Fruit fly (Drosophila melanogaster) whole organism, prepupa: ENCODE results near the gene CG15767.

Experiments used
- CG15336 ChIP-seq: fragments of 200-800 bp; sonication (Bioruptor generic); IDR thresholded peaks from 2 replicates; pipeline ENCODE4 v1.3.6; 2022; ENCODE audit warnings: missing biosample characterization, missing genetic modification characterization
- CG31627 ChIP-seq: fragments of 200-800 bp; sonication (Bioruptor generic); optimal IDR thresholded peaks from 3 replicates; lab custom pipeline; 2016; ENCODE audit warnings: missing biosample characterization, missing genetic modification characterization
- CG6276 ChIP-seq: fragments of 200-800 bp; sonication (Bioruptor generic); optimal IDR thresholded peaks from 2 replicates; lab custom pipeline; 2017; ENCODE audit warnings: missing biosample characterization, mild to moderate bottlenecking, missing genetic modification characterization
- CG6792 ChIP-seq: fragments of 200-800 bp; sonication (Bioruptor generic); optimal IDR thresholded peaks from 3 replicates; lab custom pipeline; 2016; ENCODE audit warnings: missing biosample characterization, missing genetic modification characterization
- Eip75B ChIP-seq: fragments of 200-800 bp; sonication (Bioruptor generic); optimal IDR thresholded peaks from 3 replicates; lab custom pipeline; 2016; ENCODE audit warnings: missing biosample characterization, missing genetic modification characterization
- Ets21C ChIP-seq: fragments of 200-800 bp; sonication (Bioruptor generic); optimal IDR thresholded peaks from 3 replicates; lab custom pipeline; 2016; ENCODE audit warnings: missing biosample characterization, missing genetic modification characterization
- Gug ChIP-seq: fragments of 200-800 bp; sonication (Bioruptor generic); IDR thresholded peaks from 2 replicates; pipeline ENCODE4 v1.3.6; 2022; ENCODE audit warnings: missing biosample characterization, missing genetic modification characterization
- OdsH ChIP-seq: fragments of 200-800 bp; sonication (Bioruptor generic); optimal IDR thresholded peaks from 3 replicates; lab custom pipeline; 2016; ENCODE audit warnings: missing biosample characterization, missing genetic modification characterization
- eg ChIP-seq: fragments of 200-800 bp; sonication (Bioruptor generic); IDR thresholded peaks from 3 replicates; pipeline ENCODE4 v1.3.6; 2022; ENCODE audit warnings: missing biosample characterization, missing genetic modification characterization
- pdm3 ChIP-seq: fragments of 200-800 bp; sonication (Bioruptor generic); optimal IDR thresholded peaks from 3 replicates; lab custom pipeline; 2016; ENCODE audit warnings: missing biosample characterization, missing genetic modification characterization
- spab ChIP-seq: fragments of 200-800 bp; sonication (Bioruptor generic); optimal IDR thresholded peaks from 2 replicates; lab custom pipeline; 2017; ENCODE audit warnings: missing biosample characterization, mild to moderate bottlenecking, missing genetic modification characterization, missing genetic modification reagents
- ss ChIP-seq, 2 experiments: fragments of 200-800 bp; sonication (Bioruptor generic); optimal IDR thresholded peaks; 2 replicates in 1 of 2; 3 replicates in 1 of 2; lab custom pipeline; 2017 to 2018; ENCODE audit warnings: mild to moderate bottlenecking in 2 of 2, missing biosample characterization in 2 of 2, missing genetic modification characterization in 2 of 2, moderate library complexity in 1 of 2
- topi ChIP-seq: fragments of 200-800 bp; sonication (Bioruptor generic); optimal IDR thresholded peaks from 3 replicates; lab custom pipeline; 2016; ENCODE audit warnings: missing biosample characterization, missing genetic modification characterization

dm6 chrX:5745840-5746815 is 43.2 kb upstream of the CG15767 start:
- TF ChIP-seq topi (GFP tag; lab: Kevin White, UChicago) (peak; percentile 74), CG15336 (GFP tag; lab: Robert Waterston, UW) (peak; percentile 74), CG31627 (GFP tag; lab: Kevin White, UChicago) (peak; percentile 71), pdm3 (GFP tag; lab: Kevin White, UChicago) (peak; percentile 83), eg (GFP tag; lab: Robert Waterston, UW) (peak; percentile 88), Gug (peak; percentile 66), ss (GFP tag; optimal IDR thresholded peaks at IDR 0.05; lab: Kevin White, UChicago) (peak; percentile 45 to 72), OdsH (peak; percentile 73), spab (GFP tag; lab: Kevin White, UChicago) (peak; percentile 57), CG6276 (GFP tag; lab: Kevin White, UChicago) (peak; percentile 79), CG6792 (GFP tag; lab: Kevin White, UChicago) (peak; percentile 75), Eip75B (GFP tag; lab: Kevin White, UChicago) (peak; percentile 61), Ets21C (GFP tag; lab: Kevin White, UChicago) (peak; percentile 75)
